Fruit fly (Drosophila melanogaster) whole organism, embryonic: ENCODE data around the gene CG43221.

Experiments used
- Atf3 ChIP-seq: fragments of 200-800 bp; sonication (Bioruptor generic); optimal IDR thresholded peaks from 3 replicates; lab custom pipeline; 2016; ENCODE audit warnings: missing biosample characterization, missing genetic modification characterization
- CG10959 ChIP-seq: fragments of 200-800 bp; sonication (Bioruptor generic); IDR thresholded peaks from 2 replicates; pipeline ENCODE4 v1.3.6; 2022; ENCODE audit warnings: missing biosample characterization, missing genetic modification characterization
- CG10979 ChIP-seq: fragments of 200-800 bp; sonication (Bioruptor generic); optimal IDR thresholded peaks from 2 replicates; lab custom pipeline; 2018; ENCODE audit warnings: missing biosample characterization, mild to moderate bottlenecking, missing genetic modification characterization, moderate library complexity
- CG11456 ChIP-seq: fragments of 200-800 bp; sonication (Bioruptor generic); IDR thresholded peaks from 3 replicates; pipeline ENCODE4 v1.3.6; 2022; ENCODE audit warnings: missing biosample characterization, missing genetic modification characterization
- CG11695 ChIP-seq: fragments of 200-800 bp; sonication (Bioruptor generic); IDR thresholded peaks from 3 replicates; pipeline ENCODE4 v1.3.6; 2022; ENCODE audit warnings: missing biosample characterization, missing genetic modification characterization
- CG12391 ChIP-seq: fragments of 200-800 bp; sonication (Bioruptor generic); optimal IDR thresholded peaks from 3 replicates; lab custom pipeline; 2018; ENCODE audit warnings: missing biosample characterization, mild to moderate bottlenecking, missing genetic modification characterization, moderate library complexity
- CG13894 ChIP-seq: fragments of 200-800 bp; sonication (Bioruptor generic); optimal IDR thresholded peaks from 3 replicates; lab custom pipeline; 2018; ENCODE audit warnings: missing biosample characterization, mild to moderate bottlenecking, missing genetic modification characterization, moderate library complexity
- CG15514 ChIP-seq: fragments of 200-800 bp; sonication (Bioruptor generic); optimal IDR thresholded peaks from 3 replicates; lab custom pipeline; 2017; ENCODE audit warnings: missing biosample characterization, missing genetic modification characterization, mild to moderate bottlenecking, moderate library complexity, missing genetic modification reagents
- CG17359 ChIP-seq: fragments of 200-800 bp; sonication (Bioruptor generic); optimal IDR thresholded peaks from 3 replicates; lab custom pipeline; 2018; ENCODE audit warnings: missing biosample characterization, mild to moderate bottlenecking, missing genetic modification characterization, moderate library complexity
- CG1792 ChIP-seq: fragments of 200-800 bp; sonication (Bioruptor generic); optimal IDR thresholded peaks from 2 replicates; lab custom pipeline; 2016; ENCODE audit warnings: missing biosample characterization, missing genetic modification characterization
- CG2712 ChIP-seq: fragments of 200-800 bp; optimal IDR thresholded peaks from 3 replicates; lab custom pipeline; 2019; ENCODE audit warnings: missing biosample characterization, mild to moderate bottlenecking, missing genetic modification characterization, moderate library complexity
- CG2889 ChIP-seq: fragments of 200-800 bp; sonication (Bioruptor generic); IDR thresholded peaks from 3 replicates; pipeline ENCODE4 v1.3.6; 2022; ENCODE audit warnings: missing biosample characterization, missing genetic modification characterization
- CG30020 ChIP-seq: fragments of 200-800 bp; optimal IDR thresholded peaks from 2 replicates; lab custom pipeline; 2019; ENCODE audit warnings: missing biosample characterization, mild to moderate bottlenecking, missing genetic modification characterization, moderate library complexity
- CG31388 ChIP-seq: fragments of 200-800 bp; sonication (Bioruptor generic); optimal IDR thresholded peaks from 2 replicates; lab custom pipeline; 2016; ENCODE audit warnings: missing biosample characterization, missing genetic modification characterization
- CG6254 ChIP-seq: fragments of 200-800 bp; sonication (Bioruptor generic); optimal IDR thresholded peaks from 3 replicates; lab custom pipeline; 2017; ENCODE audit warnings: mild to moderate bottlenecking, missing biosample characterization, missing genetic modification reagents, missing genetic modification characterization
- CG6765 ChIP-seq: fragments of 200-800 bp; sonication (Bioruptor generic); optimal IDR thresholded peaks from 3 replicates; lab custom pipeline; 2017; ENCODE audit warnings: missing biosample characterization, mild to moderate bottlenecking, missing genetic modification characterization
- CG8089 ChIP-seq: fragments of 200-800 bp; sonication (Bioruptor generic); optimal IDR thresholded peaks from 3 replicates; lab custom pipeline; 2016; ENCODE audit warnings: missing biosample characterization, missing genetic modification characterization
- CG9727 ChIP-seq: fragments of 200-800 bp; sonication (Bioruptor generic); optimal IDR thresholded peaks from 3 replicates; lab custom pipeline; 2017; ENCODE audit warnings: missing biosample characterization, mild to moderate bottlenecking, missing genetic modification characterization
- CrebB ChIP-seq: fragments of 200-800 bp; sonication (Bioruptor generic); optimal IDR thresholded peaks from 3 replicates; lab custom pipeline; 2018; ENCODE audit warnings: missing biosample characterization, mild to moderate bottlenecking, missing genetic modification characterization
- E2f2 ChIP-seq: fragments of 200-800 bp; sonication (Bioruptor generic); IDR thresholded peaks from 2 replicates; pipeline ENCODE4 v1.3.6; 2022; ENCODE audit warnings: missing biosample characterization, missing genetic modification characterization
- Elba2 ChIP-seq: fragments of 200-800 bp; sonication (Bioruptor generic); optimal IDR thresholded peaks from 3 replicates; lab custom pipeline; 2016; ENCODE audit warnings: missing biosample characterization, missing genetic modification characterization
- HLH54F ChIP-seq: fragments of 200-800 bp; sonication (Bioruptor generic); optimal IDR thresholded peaks from 3 replicates; lab custom pipeline; 2016; ENCODE audit warnings: missing biosample characterization, missing genetic modification characterization
- Hmx ChIP-seq: fragments of 200-800 bp; sonication (Bioruptor generic); optimal IDR thresholded peaks from 2 replicates; lab custom pipeline; 2016; ENCODE audit warnings: missing biosample characterization, missing genetic modification characterization
- Jarid2 ChIP-seq: fragments of 200-800 bp; sonication (Bioruptor generic); optimal IDR thresholded peaks from 3 replicates; lab custom pipeline; 2017; ENCODE audit warnings: mild to moderate bottlenecking, missing biosample characterization, missing genetic modification reagents, missing genetic modification characterization
- Mes4 ChIP-seq: fragments of 200-800 bp; sonication (Bioruptor generic); optimal IDR thresholded peaks from 2 replicates; lab custom pipeline; 2016; ENCODE audit warnings: missing biosample characterization, missing genetic modification characterization
- Spps ChIP-seq: fragments of 200-800 bp; sonication (Bioruptor generic); optimal IDR thresholded peaks from 2 replicates; lab custom pipeline; 2018; ENCODE audit warnings: missing biosample characterization, mild to moderate bottlenecking, missing genetic modification characterization
- TFAM ChIP-seq: fragments of 200-800 bp; sonication (Bioruptor generic); optimal IDR thresholded peaks from 2 replicates; lab custom pipeline; 2017; ENCODE audit warnings: missing biosample characterization, missing genetic modification characterization, inconsistent platforms
- Tbp ChIP-seq: fragments of >200 bp; optimal IDR thresholded peaks from 2 replicates; lab custom pipeline; 2018; ENCODE audit warnings: missing biosample characterization, missing genetic modification characterization
- Usf ChIP-seq: fragments of 200-800 bp; sonication (Bioruptor generic); optimal IDR thresholded peaks from 2 replicates; lab custom pipeline; 2017; ENCODE audit warnings: missing genotype, missing biosample characterization, missing genetic modification characterization
- Vsx1 ChIP-seq: fragments of 200-800 bp; sonication (Bioruptor generic); optimal IDR thresholded peaks from 2 replicates; lab custom pipeline; 2017; ENCODE audit warnings: missing biosample characterization, mild to moderate bottlenecking, missing genetic modification characterization, missing genetic modification reagents
- ac ChIP-seq: fragments of 200-800 bp; sonication (Bioruptor generic); optimal IDR thresholded peaks from 3 replicates; lab custom pipeline; 2017; ENCODE audit warnings: missing biosample characterization, mild to moderate bottlenecking, missing genetic modification characterization
- ap ChIP-seq: fragments of 200-800 bp; sonication (Bioruptor generic); IDR thresholded peaks from 2 replicates; pipeline ENCODE4 v1.3.6; 2022; ENCODE audit warnings: missing biosample characterization, missing genetic modification characterization
- ash1 ChIP-seq: fragments of 200-800 bp; sonication (Bioruptor generic); optimal IDR thresholded peaks from 2 replicates; lab custom pipeline; 2018; ENCODE audit warnings: missing biosample characterization, mild to moderate bottlenecking, missing genetic modification characterization
- bsh ChIP-seq, 2 experiments: fragments of 200-800 bp; sonication (Bioruptor generic); optimal IDR thresholded peaks; 2 replicates each; lab custom pipeline; 2017 to 2018; ENCODE audit warnings: mild to moderate bottlenecking in 2 of 2, missing biosample characterization in 2 of 2, missing genetic modification characterization in 2 of 2, moderate library complexity in 1 of 2
- ci ChIP-seq: fragments of 200-800 bp; sonication (Bioruptor generic); IDR thresholded peaks from 3 replicates; pipeline ENCODE4 v1.3.6; 2022; ENCODE audit warnings: missing biosample characterization, missing genetic modification characterization
- da ChIP-seq: fragments of 200-800 bp; sonication (Bioruptor generic); optimal IDR thresholded peaks from 2 replicates; lab custom pipeline; 2016; ENCODE audit warnings: missing biosample characterization, missing genetic modification characterization
- dysf ChIP-seq: fragments of 200-800 bp; sonication (Bioruptor generic); IDR thresholded peaks from 3 replicates; pipeline ENCODE4 v1.3.6; 2022; ENCODE audit warnings: missing biosample characterization, missing genetic modification characterization
- fu2 ChIP-seq: fragments of 200-800 bp; sonication (Bioruptor generic); optimal IDR thresholded peaks from 2 replicates; lab custom pipeline; 2016; ENCODE audit warnings: missing biosample characterization, missing genetic modification characterization
- gfzf ChIP-seq: fragments of 200-800 bp; sonication (Bioruptor generic); optimal IDR thresholded peaks from 2 replicates; lab custom pipeline; 2016; ENCODE audit warnings: missing biosample characterization, mild to moderate bottlenecking, missing genetic modification characterization, moderate library complexity
- ham ChIP-seq: fragments of 200-800 bp; sonication (Bioruptor generic); IDR thresholded peaks from 2 replicates; pipeline ENCODE4 v1.3.6; 2022; ENCODE audit warnings: missing biosample characterization, missing genetic modification characterization
- maf-S ChIP-seq: fragments of 200-800 bp; sonication (Bioruptor generic); optimal IDR thresholded peaks from 2 replicates; lab custom pipeline; 2016; ENCODE audit warnings: missing biosample characterization, missing genetic modification characterization
- org-1 ChIP-seq: fragments of 200-800 bp; sonication (Bioruptor generic); optimal IDR thresholded peaks from 2 replicates; lab custom pipeline; 2017; ENCODE audit warnings: missing biosample characterization, missing genetic modification characterization
- peb ChIP-seq: fragments of 200-800 bp; sonication (Bioruptor generic); IDR thresholded peaks from 2 replicates; pipeline ENCODE4 v1.3.6; 2022; ENCODE audit warnings: missing biosample characterization, missing genetic modification characterization
- pfk ChIP-seq: fragments of 200-800 bp; sonication (Bioruptor generic); optimal IDR thresholded peaks from 2 replicates; lab custom pipeline; 2018; ENCODE audit warnings: missing biosample characterization, mild to moderate bottlenecking, missing genetic modification characterization, moderate library complexity
- pnt ChIP-seq: fragments of 200-800 bp; sonication (Bioruptor generic); optimal IDR thresholded peaks from 3 replicates; lab custom pipeline; 2016; ENCODE audit warnings: missing biosample characterization, missing genetic modification characterization
- repo ChIP-seq: fragments of 200-800 bp; sonication (Bioruptor generic); optimal IDR thresholded peaks from 2 replicates; lab custom pipeline; 2016; ENCODE audit warnings: missing biosample characterization, missing genetic modification characterization
- slbo ChIP-seq: fragments of 200-800 bp; sonication (Bioruptor generic); IDR thresholded peaks from 2 replicates; pipeline ENCODE4 v1.3.6; 2022; ENCODE audit warnings: missing biosample characterization, missing genetic modification characterization
- stc ChIP-seq: fragments of 200-800 bp; sonication (Bioruptor generic); IDR thresholded peaks from 2 replicates; pipeline ENCODE4 v1.3.6; 2022; ENCODE audit warnings: missing biosample characterization, missing genetic modification characterization
- yki ChIP-seq: fragments of >200 bp; optimal IDR thresholded peaks from 3 replicates; lab custom pipeline; 2018
- zfh2 ChIP-seq: fragments of 200-800 bp; sonication (Bioruptor generic); optimal IDR thresholded peaks from 2 replicates; lab custom pipeline; 2016; ENCODE audit warnings: missing biosample characterization, missing genetic modification characterization

The CG43221 gene

dm6 chr2L:17472582-17473524 is 12.7 kb upstream of the CG43221 start, which contains the start of gene BicD (continued):
- TF ChIP-seq bsh (GFP tag; optimal IDR thresholded peaks at IDR 0.05; lab: Kevin White, UChicago) (peak in 1 of 2 experiments; percentile 0), Tbp (no peak), Jarid2 (peak; percentile 65), ap (GFP tag; lab: Robert Waterston, UW) (no peak), CG6254 (GFP tag; lab: Kevin White, UChicago) (peak; percentile 7), CG15514 (GFP tag; lab: Kevin White, UChicago) (peak; percentile 74), Mes4 (GFP tag; lab: Kevin White, UChicago) (no peak), gfzf (GFP tag; lab: Kevin White, UChicago) (peak; percentile 90), org-1 (GFP tag; lab: Kevin White, UChicago) (no peak), zfh2 (GFP tag; lab: Kevin White, UChicago) (no peak), ac (GFP tag; lab: Kevin White, UChicago) (no peak), CG11456 (no peak), CG9727 (peak; percentile 28), repo (GFP tag; lab: Kevin White, UChicago) (no peak), CG10959 (no peak), CrebB (tag; lab: Kevin White, UChicago) (peak; percentile 32), ham (GFP tag; lab: Robert Waterston, UW) (no peak), CG17359 (tag; lab: Kevin White, UChicago) (no peak), CG6765 (GFP tag; lab: Kevin White, UChicago) (peak; percentile 0), HLH54F (GFP tag; lab: Kevin White, UChicago) (no peak), Vsx1 (GFP tag; lab: Kevin White, UChicago) (peak; percentile 75), maf-S (GFP tag; lab: Kevin White, UChicago) (no peak), CG10979 (tag; lab: Kevin White, UChicago) (no peak), CG31388 (GFP tag; lab: Kevin White, UChicago) (no peak), Usf (no peak), fu2 (GFP tag; lab: Kevin White, UChicago) (no peak), CG8089 (no peak), peb (GFP tag; lab: Robert Waterston, UW) (no peak), CG1792 (GFP tag; lab: Kevin White, UChicago) (no peak), dysf (0 out of 3 replicates have a peak, but pooled peaks have one; percentile 6), CG13894 (tag; lab: Kevin White, UChicago) (peak; percentile 51), slbo (no peak), CG30020 (tag; lab: Kevin White, UChicago) (peak; percentile 67), E2f2 (GFP tag; lab: Robert Waterston, UW) (peak; percentile 41; the same call in 1 of the 2 replicates), Atf3 (no peak), CG2712 (tag; lab: Kevin White, UChicago) (peak; percentile 60), pnt (GFP tag; lab: Kevin White, UChicago) (no peak), stc (GFP tag; lab: Robert Waterston, UW) (no peak), ash1 (GFP tag; lab: Kevin White, UChicago) (no peak), CG12391 (peak; percentile 53), pfk (GFP tag; lab: Kevin White, UChicago) (no peak), yki (lab: Kevin White, UChicago) (no peak), Hmx (GFP tag; lab: Kevin White, UChicago) (no peak), Spps (tag; lab: Kevin White, UChicago) (no peak), ci (no peak), Elba2 (GFP tag; lab: Kevin White, UChicago) (no peak), da (GFP tag; lab: Kevin White, UChicago) (no peak), CG2889 (GFP tag; lab: Robert Waterston, UW) (no peak), CG11695 (GFP tag; lab: Robert Waterston, UW) (0 out of 3 replicates have a peak, but pooled peaks have one; percentile 15), TFAM (GFP tag; lab: Kevin White, UChicago) (no peak)
